Worm (Caenorhabditis elegans) whole organism, late embryonic: ENCODE results near the gene F15A4.2.

Experiments
- C38D4.7 ChIP-seq: fragments of 200-800 bp; sonication (Bioruptor generic); optimal IDR thresholded peaks from 2 replicates; lab custom pipeline; 2018; ENCODE audit warnings: mild to moderate bottlenecking, missing genetic modification characterization, moderate library complexity, missing compliant biosample characterization
- F13H6.1 ChIP-seq: sonication (generic microtip); optimal IDR thresholded peaks from 2 replicates; lab custom pipeline; 2016; ENCODE audit warnings: missing genetic modification characterization, missing compliant biosample characterization
- K02D7.2 ChIP-seq: sonication (generic microtip); optimal IDR thresholded peaks from 2 replicates; lab custom pipeline; 2017; ENCODE audit warnings: mild to moderate bottlenecking, missing genetic modification characterization, missing compliant biosample characterization
- K09A11.1 ChIP-seq: sonication (generic microtip); optimal IDR thresholded peaks from 2 replicates; lab custom pipeline; 2017; ENCODE audit warnings: antibody characterized with exemption, mild to moderate bottlenecking, missing genetic modification characterization, missing compliant biosample characterization; ENCODE audit not compliant: insufficient read depth
- Y22D7AL.16 ChIP-seq: sonication (generic microtip); optimal IDR thresholded peaks from 2 replicates; lab custom pipeline; 2016; ENCODE audit warnings: missing genetic modification characterization, missing compliant biosample characterization
- ahr-1 ChIP-seq: sonication (generic microtip); optimal IDR thresholded peaks from 2 replicates; lab custom pipeline; 2016; ENCODE audit warnings: missing genetic modification characterization, missing compliant biosample characterization
- ceh-2 ChIP-seq: sonication (generic microtip); optimal IDR thresholded peaks from 2 replicates; lab custom pipeline; 2016; ENCODE audit warnings: missing genotype, missing genetic modification characterization, missing compliant biosample characterization
- ceh-22 ChIP-seq: sonication (generic microtip); optimal IDR thresholded peaks from 2 replicates; lab custom pipeline; 2017; ENCODE audit warnings: missing biosample characterization, missing genetic modification characterization
- ceh-24 ChIP-seq: sonication (generic microtip); optimal IDR thresholded peaks from 2 replicates; lab custom pipeline; 2016; ENCODE audit warnings: mild to moderate bottlenecking, missing genetic modification characterization, missing compliant biosample characterization
- ceh-31 ChIP-seq: sonication (generic microtip); optimal IDR thresholded peaks from 2 replicates; lab custom pipeline; 2016; ENCODE audit warnings: missing genetic modification characterization, missing compliant biosample characterization
- ceh-45 ChIP-seq: fragments of 200-800 bp; sonication (Bioruptor generic); IDR thresholded peaks from 2 replicates; pipeline ENCODE4 v1.3.6; 2022; ENCODE audit warnings: missing genetic modification reagents, missing genetic modification characterization, missing compliant biosample characterization
- ceh-48 ChIP-seq: sonication (generic microtip); optimal IDR thresholded peaks from 2 replicates; lab custom pipeline; 2016; ENCODE audit warnings: missing genetic modification characterization, inconsistent platforms, missing compliant biosample characterization
- che-1 ChIP-seq: sonication (generic microtip); optimal IDR thresholded peaks from 2 replicates; lab custom pipeline; 2016; ENCODE audit warnings: mild to moderate bottlenecking, missing genetic modification characterization, missing compliant biosample characterization
- dve-1 ChIP-seq: sonication (generic microtip); optimal IDR thresholded peaks from 2 replicates; lab custom pipeline; 2017; ENCODE audit warnings: antibody characterized with exemption, mild to moderate bottlenecking, missing genetic modification characterization, missing compliant biosample characterization
- elt-2 ChIP-seq: sonication (generic microtip); optimal IDR thresholded peaks from 2 replicates; lab custom pipeline; 2016; ENCODE audit warnings: missing genetic modification reagents, missing genetic modification characterization, missing compliant biosample characterization
- ets-4 ChIP-seq: sonication (generic microtip); optimal IDR thresholded peaks from 2 replicates; lab custom pipeline; 2016; ENCODE audit warnings: missing genetic modification characterization, missing compliant biosample characterization
- eyg-1 ChIP-seq: sonication (generic microtip); optimal IDR thresholded peaks from 2 replicates; lab custom pipeline; 2016; ENCODE audit warnings: missing genotype, missing genetic modification characterization, missing compliant biosample characterization
- fkh-10 ChIP-seq: fragments of 150-350 bp; optimal IDR thresholded peaks from 2 replicates; lab custom pipeline; 2014; ENCODE audit warnings: missing biosample characterization, missing genetic modification reagents, missing genetic modification characterization
- gmeb-2 ChIP-seq: sonication (generic microtip); optimal IDR thresholded peaks from 2 replicates; lab custom pipeline; 2016; ENCODE audit warnings: missing genetic modification characterization, inconsistent platforms, missing compliant biosample characterization
- hlh-13 ChIP-seq: fragments of 200-800 bp; sonication (Bioruptor generic); optimal IDR thresholded peaks from 2 replicates; lab custom pipeline; 2018; ENCODE audit warnings: mild to moderate bottlenecking, missing genetic modification characterization, missing compliant biosample characterization
- hlh-8 ChIP-seq: sonication (generic microtip); optimal IDR thresholded peaks from 2 replicates; lab custom pipeline; 2016; ENCODE audit warnings: missing genotype, missing genetic modification characterization, missing compliant biosample characterization
- lin-11 ChIP-seq: fragments of 200-800 bp; sonication (Bioruptor generic); optimal IDR thresholded peaks from 2 replicates; lab custom pipeline; 2018; ENCODE audit warnings: mild to moderate bottlenecking, missing genetic modification characterization, missing compliant biosample characterization
- madf-2 ChIP-seq: sonication (generic microtip); optimal IDR thresholded peaks from 2 replicates; lab custom pipeline; 2017; ENCODE audit warnings: missing genetic modification characterization, missing compliant biosample characterization
- mec-3 ChIP-seq: sonication (generic microtip); optimal IDR thresholded peaks from 2 replicates; lab custom pipeline; 2016; ENCODE audit warnings: borderline replicate concordance, missing genetic modification characterization, missing compliant biosample characterization
- nhr-11 ChIP-seq: fragments of 150-350 bp; optimal IDR thresholded peaks from 2 replicates; lab custom pipeline; 2014; ENCODE audit warnings: missing biosample characterization, missing genetic modification characterization
- odd-2 ChIP-seq: sonication (generic microtip); optimal IDR thresholded peaks from 2 replicates; lab custom pipeline; 2017; ENCODE audit warnings: antibody characterized with exemption, mild to moderate bottlenecking, missing genetic modification characterization, missing compliant biosample characterization
- pha-2 ChIP-seq: sonication (generic microtip); optimal IDR thresholded peaks from 2 replicates; lab custom pipeline; 2017; ENCODE audit warnings: mild to moderate bottlenecking, missing genetic modification characterization, missing compliant biosample characterization
- pros-1 ChIP-seq: fragments of 150-350 bp; optimal IDR thresholded peaks from 2 replicates; lab custom pipeline; 2014; ENCODE audit warnings: missing biosample characterization, missing genetic modification reagents, missing genetic modification characterization
- ref-2 ChIP-seq: sonication (generic microtip); optimal IDR thresholded peaks from 2 replicates; lab custom pipeline; 2016; ENCODE audit warnings: missing genetic modification characterization, missing compliant biosample characterization
- rnt-1 ChIP-seq: sonication (generic microtip); optimal IDR thresholded peaks from 2 replicates; lab custom pipeline; 2016; ENCODE audit warnings: missing genetic modification characterization, missing compliant biosample characterization
- sdc-2 ChIP-seq: sonication (generic microtip); optimal IDR thresholded peaks from 2 replicates; lab custom pipeline; 2016; ENCODE audit warnings: missing genotype, missing genetic modification characterization, missing compliant biosample characterization
- sox-2 ChIP-seq: fragments of 200-800 bp; sonication (Bioruptor generic); IDR thresholded peaks from 2 replicates; pipeline ENCODE4 v1.3.6; 2022; ENCODE audit warnings: missing genetic modification reagents, missing genetic modification characterization, missing compliant biosample characterization
- syd-9 ChIP-seq: sonication (generic microtip); optimal IDR thresholded peaks from 2 replicates; lab custom pipeline; 2016; ENCODE audit warnings: mild to moderate bottlenecking, missing genetic modification characterization, moderate library complexity, missing compliant biosample characterization
- tbx-2 ChIP-seq: sonication (generic microtip); optimal IDR thresholded peaks from 2 replicates; lab custom pipeline; 2016; ENCODE audit warnings: missing genetic modification characterization, missing compliant biosample characterization
- unc-42 ChIP-seq: sonication (generic microtip); optimal IDR thresholded peaks from 2 replicates; lab custom pipeline; 2016; ENCODE audit warnings: missing genotype, missing genetic modification characterization, missing compliant biosample characterization
- unc-55 ChIP-seq: sonication (generic microtip); optimal IDR thresholded peaks from 2 replicates; lab custom pipeline; 2017; ENCODE audit warnings: missing biosample characterization, missing genetic modification reagents, missing genetic modification characterization
- unc-86 ChIP-seq: sonication (generic microtip); optimal IDR thresholded peaks from 2 replicates; lab custom pipeline; 2016; ENCODE audit warnings: missing genetic modification characterization, missing compliant biosample characterization
- zip-5 ChIP-seq: sonication (generic microtip); optimal IDR thresholded peaks from 2 replicates; lab custom pipeline; 2016; ENCODE audit warnings: missing genetic modification characterization, missing compliant biosample characterization
- ztf-16 ChIP-seq: sonication (generic microtip); optimal IDR thresholded peaks from 2 replicates; lab custom pipeline; 2017; ENCODE audit warnings: missing genetic modification characterization, missing compliant biosample characterization

Gene F15A4.2

ce11 chrII:12467047-12467446, 4.7 kb downstream of the F15A4.2 start, which contains the start of gene srg-16:
Gene srg-16, plus strand, starts transcription at chrII:12467133.
- TF ChIP-seq dve-1 (tag; lab: Kevin White, UChicago), result peak; percentile 55
- TF ChIP-seq hlh-13, result no peak

DNA sequence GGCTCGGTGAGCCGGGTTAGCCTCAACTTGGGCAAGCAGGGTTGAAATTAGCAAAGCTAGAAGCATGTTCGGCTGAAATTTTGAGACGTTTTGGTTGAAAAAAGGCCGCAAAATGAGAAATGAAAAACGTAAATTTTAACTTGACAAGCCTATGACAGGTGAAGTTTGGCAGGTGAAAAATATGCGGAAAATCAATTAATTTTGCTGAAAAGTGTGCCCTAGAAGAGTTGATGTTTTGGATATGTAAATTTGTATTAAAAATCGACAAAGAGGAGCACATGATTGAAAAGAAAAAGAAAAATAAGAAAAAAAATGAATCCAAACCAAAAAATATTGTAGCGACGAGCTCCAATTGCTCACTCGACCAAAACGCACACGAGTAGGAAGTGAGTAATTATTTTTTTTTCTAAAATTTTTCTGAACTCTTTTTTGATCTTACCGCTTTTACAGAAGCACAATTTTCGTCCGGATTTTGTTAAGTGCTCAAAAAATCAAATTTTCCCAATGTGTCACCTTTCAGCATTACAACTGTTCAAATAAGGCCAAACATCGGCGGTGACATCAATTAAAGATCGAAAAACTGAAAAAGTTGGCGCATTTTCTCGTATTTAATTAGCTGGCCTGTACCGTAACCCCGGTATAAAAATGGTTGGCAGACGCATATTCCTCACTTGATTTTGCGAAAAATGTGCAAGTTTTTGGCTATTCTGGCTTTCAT, 9.0 kb downstream of the F15A4.2 start, which contains the start of the genes F15A4.5 and phat-8:
Gene F15A4.5, minus strand, starts transcription at position 101 of the 718 bp plus-strand sequence.
Gene phat-8, plus strand, starts transcription at position 668 of the 718 bp plus-strand sequence.
- TF ChIP-seq ceh-45 (GFP tag; lab: Robert Waterston, UW) (no peak), Y22D7AL.16 (tag; lab: Kevin White, UChicago) (no peak), unc-55 (GFP tag; lab: Kevin White, UChicago) (no peak), fkh-10 (GFP tag; lab: Kevin White, UChicago) (no peak), unc-86 (tag; lab: Kevin White, UChicago) (no peak), odd-2 (tag; lab: Kevin White, UChicago) (no peak), elt-2 (tag; lab: Kevin White, UChicago) (no peak)
- TF ChIP-seq, all 69 proteins: peak for 0

DNA sequence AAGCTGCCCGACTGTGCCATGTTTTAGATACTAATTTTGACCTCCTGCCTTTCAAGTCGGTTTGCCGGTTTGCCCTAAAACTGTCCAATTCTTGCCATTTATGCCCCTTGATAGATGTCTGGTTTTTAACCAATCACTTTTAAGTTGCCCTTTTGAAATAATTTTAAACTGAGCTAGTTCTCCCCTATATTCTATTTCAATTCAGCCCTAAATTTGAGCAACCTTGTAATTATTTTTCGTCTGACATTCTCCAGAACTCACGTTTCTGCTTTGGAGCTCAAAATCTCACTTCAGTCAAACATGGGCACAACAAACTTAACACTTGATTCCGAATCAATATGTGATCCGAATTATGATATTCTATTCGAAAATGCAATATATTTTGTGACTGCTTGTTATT, 11.1 kb downstream of the F15A4.2 start, which contains the start of gene srg-17:
Gene srg-17, plus strand, starts transcription at position 301 of the 400 bp plus-strand sequence.
- TF ChIP-seq eyg-1 (no peak), F13H6.1 (tag; lab: Kevin White, UChicago) (no peak), ref-2 (tag; lab: Kevin White, UChicago) (no peak), nhr-11 (tag; lab: Kevin White, UChicago) (no peak), madf-2 (tag; lab: Kevin White, UChicago) (no peak), ztf-16 (tag; lab: Kevin White, UChicago) (no peak)

DNA sequence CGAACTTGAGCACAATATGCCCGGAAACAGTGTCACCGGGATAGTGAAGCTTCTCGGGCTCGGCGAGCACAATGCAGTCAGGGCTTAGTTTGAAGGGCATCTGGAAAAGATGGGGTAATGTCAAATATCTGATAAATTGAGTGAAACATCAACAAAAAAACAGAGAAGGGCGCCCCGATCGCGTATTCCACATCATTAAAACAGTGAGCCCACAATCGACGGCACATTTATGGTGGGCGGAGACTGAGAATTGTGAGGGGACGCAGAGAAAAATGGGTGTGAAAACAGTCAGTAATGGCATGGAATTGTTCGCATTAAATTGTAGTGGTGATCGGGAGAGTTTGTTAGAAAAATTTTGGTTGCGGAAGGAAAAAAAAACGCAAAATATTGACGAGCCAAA, 18.5 kb downstream of the F15A4.2 start, which contains the start of gene arrd-9:
Gene arrd-9, minus strand, starts transcription at position 101 of the 400 bp plus-strand sequence.
- TF ChIP-seq fkh-10 (GFP tag; lab: Kevin White, UChicago) (no peak), unc-42 (tag; lab: Kevin White, UChicago) (no peak), ceh-22 (tag; lab: Kevin White, UChicago) (no peak), rnt-1 (tag; lab: Kevin White, UChicago) (no peak), lin-11 (no peak), ceh-31 (no peak), Y22D7AL.16 (tag; lab: Kevin White, UChicago) (no peak), mec-3 (tag; lab: Kevin White, UChicago) (no peak), ahr-1 (no peak), gmeb-2 (no peak), C38D4.7 (GFP tag; lab: Kevin White, UChicago) (no peak), pha-2 (tag; lab: Kevin White, UChicago) (no peak), zip-5 (tag; lab: Kevin White, UChicago) (no peak), sox-2 (GFP tag; lab: Robert Waterston, UW) (no peak), che-1 (tag; lab: Kevin White, UChicago) (no peak)

- TF ChIP-seq ets-4 (tag; lab: Kevin White, UChicago), result no peak
- TF ChIP-seq ceh-2, result no peak
- no peak for TF ChIP-seq syd-9
- TF ChIP-seq eyg-1, result no peak
- no peak for TF ChIP-seq tbx-2 (tag; lab: Kevin White, UChicago)
- no peak for TF ChIP-seq fkh-10 (GFP tag; lab: Kevin White, UChicago)
- TF ChIP-seq sox-2 (GFP tag; lab: Robert Waterston, UW), result no peak
- TF ChIP-seq ceh-24 (tag; lab: Kevin White, UChicago), result no peak
- no peak for TF ChIP-seq pros-1
- no peak for TF ChIP-seq K09A11.1 (tag; lab: Kevin White, UChicago)
- TF ChIP-seq madf-2 (tag; lab: Kevin White, UChicago), result no peak
- TF ChIP-seq sdc-2 (tag; lab: Kevin White, UChicago), result no peak
- no peak for TF ChIP-seq ceh-48
- no peak for TF ChIP-seq hlh-8 (tag; lab: Kevin White, UChicago)
- TF ChIP-seq K02D7.2, result no peak
- no peak for TF ChIP-seq elt-2 (tag; lab: Kevin White, UChicago)
- TF ChIP-seq pha-2 (tag; lab: Kevin White, UChicago), result no peak
Measured at ce11 chrII:12481645-12482044, 19.3 kb downstream of the F15A4.2 start.
